Worm (Caenorhabditis elegans): ENCODE data around the gene efl-1.

efl-1 gene

ce11 chrV:16958975-16959374, 6.5 kb downstream of the efl-1 start:
- no peak for TF ChIP-seq nhr-85 (tag)
- no peak for TF ChIP-seq fkh-4 (tag; optimal IDR thresholded peaks at IDR 0.05; ENCODE audit: borderline replicate concordance)
- TF ChIP-seq efl-1 (optimal IDR thresholded peaks at IDR 0.05) = no peak
- TF ChIP-seq efl-1 (GFP tag; optimal IDR thresholded peaks at IDR 0.05 in 1 of 2) = peak in 1 of 2 experiments; percentile 85

ce11 chrV:16956229-16956628, 9.2 kb downstream of the efl-1 start, which contains the start of gene clec-239:
Gene clec-239 (plus strand): TSS chrV:16956529.
- TF ChIP-seq skn-1 (tag; optimal IDR thresholded peaks at IDR 0.05) = no peak
- TF ChIP-seq xbp-1 (tag; optimal IDR thresholded peaks at IDR 0.05) = no peak
- TF ChIP-seq rnt-1 (tag; optimal IDR thresholded peaks at IDR 0.05) = no peak
- TF ChIP-seq lin-39 (tag; optimal IDR thresholded peaks at IDR 0.05) = no peak
- no peak for TF ChIP-seq ces-1 (GFP tag; optimal IDR thresholded peaks at IDR 0.05)
- no peak for TF ChIP-seq unc-86 (tag; optimal IDR thresholded peaks at IDR 0.05)
- no peak for TF ChIP-seq ceh-63 (GFP tag; optimal IDR thresholded peaks at IDR 0.05)
- TF ChIP-seq dsc-1 (tag; optimal IDR thresholded peaks at IDR 0.05) = no peak
- TF ChIP-seq zag-1 (tag; optimal IDR thresholded peaks at IDR 0.05) = no peak
- no peak for TF ChIP-seq C34B4.2 (tag; optimal IDR thresholded peaks at IDR 0.05)
- no peak for TF ChIP-seq egl-13 (tag; optimal IDR thresholded peaks at IDR 0.05)
- no peak for TF ChIP-seq nhr-84 (tag; optimal IDR thresholded peaks at IDR 0.05)
- no peak for TF ChIP-seq lin-14 (GFP tag; optimal IDR thresholded peaks at IDR 0.05)
- TF ChIP-seq efl-1 (optimal IDR thresholded peaks at IDR 0.05) = no peak
- TF ChIP-seq efl-1 (GFP tag; optimal IDR thresholded peaks at IDR 0.05 in 1 of 2) = no peak
- no peak for TF ChIP-seq lir-3 (tag; optimal IDR thresholded peaks at IDR 0.05; ENCODE audit: poor library complexity)
- TF ChIP-seq lin-15B (tag; optimal IDR thresholded peaks at IDR 0.05) = no peak
- TF ChIP-seq aha-1 (tag; optimal IDR thresholded peaks at IDR 0.05) = no peak
- no peak for TF ChIP-seq alr-1 (tag; optimal IDR thresholded peaks at IDR 0.05; ENCODE audit: borderline replicate concordance)
- no peak for TF ChIP-seq unc-130 (tag; optimal IDR thresholded peaks at IDR 0.05)
- TF ChIP-seq hlh-4 (tag; optimal IDR thresholded peaks at IDR 0.05) = no peak

- TF ChIP-seq rnt-1 (tag; optimal IDR thresholded peaks at IDR 0.05) (no peak), C34B4.2 (tag; optimal IDR thresholded peaks at IDR 0.05) (no peak), fkh-4 (tag; optimal IDR thresholded peaks at IDR 0.05; ENCODE audit: borderline replicate concordance) (no peak), zag-1 (tag; optimal IDR thresholded peaks at IDR 0.05) (no peak)
Measured at ce11 chrV:16954766-16955165, 10.7 kb downstream of the efl-1 start, which contains the start of gene srh-206. Gene srh-206 (minus strand): TSS chrV:16954866.

ce11 chrV:16951504-16951903, 14.0 kb downstream of the efl-1 start, which contains the start of gene clec-238:
Gene clec-238 (plus strand): TSS chrV:16951804.
- no peak for TF ChIP-seq grh-1 (GFP tag; IDR thresholded peaks at IDR 0.05)
- TF ChIP-seq hpl-2 (GFP tag; optimal IDR thresholded peaks at IDR 0.05) = no peak
- no peak for TF ChIP-seq dsc-1 (tag; optimal IDR thresholded peaks at IDR 0.05)
- no peak for TF ChIP-seq lin-15B (tag; optimal IDR thresholded peaks at IDR 0.05)
- no peak for TF ChIP-seq zag-1 (tag; optimal IDR thresholded peaks at IDR 0.05)
- no peak for TF ChIP-seq ceh-63 (GFP tag; optimal IDR thresholded peaks at IDR 0.05)
- TF ChIP-seq pag-3 (tag; optimal IDR thresholded peaks at IDR 0.05; ENCODE audit: borderline replicate concordance, insufficient read depth) = no peak
- TF ChIP-seq fkh-4 (tag; optimal IDR thresholded peaks at IDR 0.05; ENCODE audit: borderline replicate concordance) = no peak
- TF ChIP-seq tbx-2 (tag; optimal IDR thresholded peaks at IDR 0.05) = no peak
- TF ChIP-seq lsy-2 (tag; optimal IDR thresholded peaks at IDR 0.05) = no peak
- no peak for TF ChIP-seq egl-13 (tag; optimal IDR thresholded peaks at IDR 0.05)
- no peak for TF ChIP-seq lir-3 (tag; optimal IDR thresholded peaks at IDR 0.05; ENCODE audit: poor library complexity)
- TF ChIP-seq nhr-90 (tag; optimal IDR thresholded peaks at IDR 0.05; ENCODE audit: poor library complexity) = no peak
- TF ChIP-seq ztf-4 (tag; optimal IDR thresholded peaks at IDR 0.05) = no peak
- no peak for TF ChIP-seq unc-62 (GFP tag; optimal IDR thresholded peaks at IDR 0.05)
- TF ChIP-seq ets-5 (GFP tag; IDR thresholded peaks at IDR 0.05) = no peak
- no peak for TF ChIP-seq snu-23 (GFP tag; optimal IDR thresholded peaks at IDR 0.05)
- TF ChIP-seq hlh-17 (GFP tag; optimal IDR thresholded peaks at IDR 0.05; ENCODE audit: borderline replicate concordance) = no peak
- no peak for TF ChIP-seq nhr-47 (tag; optimal IDR thresholded peaks at IDR 0.05)
